Worm (Caenorhabditis elegans): ENCODE data around the gene tes-1.

- TF ChIP-seq lin-15B (tag; optimal IDR thresholded peaks at IDR 0.05) (no peak), nfya-1 (tag; optimal IDR thresholded peaks at IDR 0.05; ENCODE audit: insufficient read depth) (no peak), nhr-76 (tag; optimal IDR thresholded peaks at IDR 0.05) (no peak), elt-1 (tag; optimal IDR thresholded peaks at IDR 0.05) (no peak)
Measured at ce11 chrIV:7453661-7454159, 2.5 kb upstream of the tes-1 start.

All from whole organism, L3 larva.